Worm (Caenorhabditis elegans): ENCODE measurements around the gene sym-2.

Gene sym-2

DNA sequence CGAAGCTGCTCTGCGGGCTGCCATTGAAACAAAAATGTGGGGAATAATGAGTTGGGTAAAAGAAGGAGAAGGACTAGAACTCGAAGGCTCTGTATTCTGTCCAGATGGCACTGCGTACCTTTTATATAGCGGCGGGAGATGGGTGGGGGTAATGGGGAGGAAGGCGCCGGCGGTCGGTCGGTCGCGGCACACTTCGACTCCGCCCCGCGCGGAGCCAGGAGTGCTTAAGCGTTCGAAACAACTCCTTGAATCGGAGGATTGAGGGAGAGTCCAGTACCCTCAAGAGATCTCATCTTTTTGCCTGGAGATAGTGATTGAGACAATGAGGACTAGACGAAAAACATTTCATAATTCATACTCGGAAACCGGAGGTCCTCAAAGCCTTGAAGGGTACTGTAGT lies 38.9 kb upstream of the sym-2 start, which contains the start of gene abu-14:
Gene abu-14, minus strand, starts transcription at position 81 of the 400 bp plus-strand sequence.
- TF ChIP-seq egl-43 (GFP tag; IDR thresholded peaks at IDR 0.05) (0 out of 2 replicates have a peak, but pooled peaks have one; percentile 6), lin-29 (GFP tag; IDR thresholded peaks at IDR 0.05) (no peak), ceh-44 (GFP tag; IDR thresholded peaks at IDR 0.05) (no peak), set-16 (GFP tag; IDR thresholded peaks at IDR 0.05) (peak; percentile 86)

DNA sequence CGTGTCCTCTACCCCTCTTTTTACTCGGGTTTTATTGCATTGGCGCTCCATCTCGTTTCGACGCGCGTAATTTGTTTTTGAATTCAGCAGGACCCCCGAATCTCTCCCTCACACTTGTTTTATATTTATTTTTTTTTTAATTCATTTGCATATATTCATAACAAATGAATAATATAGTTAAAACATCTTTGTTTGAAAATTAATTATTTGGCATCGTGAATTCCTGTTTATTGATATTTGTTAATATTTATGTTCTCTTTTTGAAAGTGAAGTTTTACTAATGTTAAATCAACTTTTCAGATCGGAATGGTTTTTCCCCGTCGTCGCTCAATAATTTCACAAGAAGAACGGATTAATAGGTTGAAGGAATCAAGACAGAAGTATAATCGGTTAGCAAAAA lies 34.7 kb upstream of the sym-2 start, which contains the start of gene ZK1067.3:
Gene ZK1067.3, plus strand, starts transcription at position 301 of the 400 bp plus-strand sequence.
- TF ChIP-seq lin-38 (GFP tag; IDR thresholded peaks at IDR 0.05) = 0 out of 2 replicates have a peak, but pooled peaks have one; percentile 4
- no peak for TF ChIP-seq mdl-1 (tag; optimal IDR thresholded peaks at IDR 0.05)

DNA sequence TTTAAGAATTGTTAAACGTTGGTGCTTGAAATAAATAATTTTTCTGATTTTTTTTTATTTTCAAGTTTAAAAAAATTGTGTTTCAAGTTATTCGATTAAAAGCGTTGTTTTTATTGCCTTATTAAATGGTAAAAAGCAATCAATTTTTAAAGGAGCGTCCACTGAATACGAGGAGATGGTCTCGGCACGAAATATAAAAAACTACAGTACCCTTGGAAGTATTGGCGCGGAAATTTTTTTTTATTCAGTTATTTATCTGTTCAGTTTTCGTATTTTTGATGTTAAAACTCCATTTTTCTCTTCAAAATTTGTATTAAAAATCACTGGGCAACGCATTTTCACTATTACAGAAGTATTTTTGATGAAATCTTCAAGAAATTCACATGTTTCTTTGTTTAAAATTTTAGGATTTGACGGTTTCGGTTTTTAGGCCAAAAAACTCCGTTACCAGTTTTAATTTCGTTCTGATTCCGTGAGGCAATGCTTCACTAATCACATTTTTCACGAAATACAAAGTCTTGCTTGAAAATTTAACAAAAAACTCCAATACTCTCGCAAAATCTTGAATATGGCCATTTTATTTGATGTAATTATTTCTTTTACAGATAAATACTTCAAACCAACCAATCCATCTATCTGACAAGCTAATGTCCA lies 24.9 kb upstream of the sym-2 start, which contains the start of gene znfx-1:
Gene znfx-1, plus strand, starts transcription at position 604 of the 654 bp plus-strand sequence.
- TF ChIP-seq daf-12 (tag; optimal IDR thresholded peaks at IDR 0.05) (no peak), dpl-1 (GFP tag; optimal IDR thresholded peaks at IDR 0.05) (no peak), unc-130 (GFP tag; optimal IDR thresholded peaks at IDR 0.05) (peak; percentile 35), spr-3 (GFP tag; optimal IDR thresholded peaks at IDR 0.05) (no peak), lin-38 (GFP tag; IDR thresholded peaks at IDR 0.05) (peak; percentile 38; the same call in 1 of the 2 replicates), Y48G9A.11 (GFP tag; IDR thresholded peaks at IDR 0.05) (peak; percentile 69), spr-1 (tag; optimal IDR thresholded peaks at IDR 0.05) (no peak), F49E8.2 (tag; optimal IDR thresholded peaks at IDR 0.05; ENCODE audit: borderline replicate concordance) (peak; percentile 32)

DNA sequence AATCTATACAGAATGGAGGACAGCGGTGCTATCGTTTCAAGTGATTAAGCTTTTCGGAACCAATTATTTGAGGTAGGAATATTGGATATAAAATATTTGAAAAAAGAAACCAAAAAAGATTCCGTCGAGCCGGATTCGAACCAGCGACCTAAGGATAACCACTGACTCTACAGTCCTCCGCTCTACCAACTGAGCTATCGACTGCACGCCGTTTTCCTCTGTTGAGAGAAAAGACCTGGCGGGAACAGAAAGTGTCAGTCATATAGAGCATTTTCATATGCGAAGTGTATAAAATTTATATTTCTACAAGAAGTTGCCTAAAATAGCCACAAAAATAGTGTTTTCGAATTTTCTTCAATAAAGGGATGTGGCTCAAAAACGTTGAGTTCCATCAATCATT lies 23.4 kb upstream of the sym-2 start:
- peak in 1 of 2 experiments; percentile 48 for TF ChIP-seq unc-62 (GFP tag; optimal IDR thresholded peaks at IDR 0.05 in 1 of 2)
- no peak for TF ChIP-seq unc-62 (tag; optimal IDR thresholded peaks at IDR 0.05)
- TF ChIP-seq rbr-2 (tag; optimal IDR thresholded peaks at IDR 0.05) = peak; percentile 23
- 0 out of 4 replicates have a peak, but pooled peaks of 1 of the 2 experiments have one; percentile 37 for TF ChIP-seq madf-5 (GFP tag; IDR thresholded peaks at IDR 0.05)
- TF ChIP-seq nhr-102 (tag; optimal IDR thresholded peaks at IDR 0.05) = peak; percentile 59
- peak; percentile 86 for TF ChIP-seq T26A8.4 (GFP tag; IDR thresholded peaks at IDR 0.05)
- TF ChIP-seq lin-15B (tag; optimal IDR thresholded peaks at IDR 0.05) = no peak
- peak in 1 of 2 experiments; percentile 68 for TF ChIP-seq lsy-2 (tag; optimal IDR thresholded peaks at IDR 0.05)
- peak; percentile 43 for TF ChIP-seq hlh-30 (tag; optimal IDR thresholded peaks at IDR 0.05; ENCODE audit: insufficient read depth)
- TF ChIP-seq nhr-42 (GFP tag; IDR thresholded peaks at IDR 0.05) = 0 out of 2 replicates have a peak, but pooled peaks have one; percentile 64
- no peak for TF ChIP-seq egl-27 (tag; optimal IDR thresholded peaks at IDR 0.05)
- TF ChIP-seq ctbp-1 (GFP tag; IDR thresholded peaks at IDR 0.05) = no peak
- no peak for TF ChIP-seq fos-1 (tag; optimal IDR thresholded peaks at IDR 0.05)
- TF ChIP-seq egl-43 (GFP tag; IDR thresholded peaks at IDR 0.05) = peak; percentile 83
- TF ChIP-seq ZK546.5 (tag; optimal IDR thresholded peaks at IDR 0.05) = no peak
- TF ChIP-seq lin-29 (GFP tag; IDR thresholded peaks at IDR 0.05) = no peak
- TF ChIP-seq nhr-48 (tag; optimal IDR thresholded peaks at IDR 0.05) = peak; percentile 28
- TF ChIP-seq nhr-111 (GFP tag; optimal IDR thresholded peaks at IDR 0.05) = no peak
- peak; percentile 12 for TF ChIP-seq lin-13 (GFP tag; optimal IDR thresholded peaks at IDR 0.05)
- TF ChIP-seq nhr-25 (tag; optimal IDR thresholded peaks at IDR 0.05; ENCODE audit: borderline replicate concordance, insufficient read depth) = no peak
- TF ChIP-seq dpl-1 (GFP tag; optimal IDR thresholded peaks at IDR 0.05) = peak; percentile 15
- no peak for TF ChIP-seq mdl-1 (tag; optimal IDR thresholded peaks at IDR 0.05)
- TF ChIP-seq lin-38 (GFP tag; IDR thresholded peaks at IDR 0.05) = peak; percentile 76
- no peak for TF ChIP-seq jun-1 (tag; optimal IDR thresholded peaks at IDR 0.05)
- no peak for TF ChIP-seq nhr-6 (tag; optimal IDR thresholded peaks at IDR 0.05)
- peak; percentile 78 for TF ChIP-seq duxl-1 (tag; optimal IDR thresholded peaks at IDR 0.05; ENCODE audit: poor library complexity)
- TF ChIP-seq arid-1 (GFP tag; conservative IDR thresholded peaks at IDR 0.05) = peak; percentile 69; the same call in 1 of the 2 replicates
- TF ChIP-seq Y5F2A.4 (GFP tag; optimal IDR thresholded peaks at IDR 0.05) = no peak
- TF ChIP-seq sdz-12 (GFP tag; optimal IDR thresholded peaks at IDR 0.05) = no peak
- no peak for TF ChIP-seq ZK337.2 (GFP tag; IDR thresholded peaks at IDR 0.05)
- no peak for TF ChIP-seq fkh-10 (GFP tag; optimal IDR thresholded peaks at IDR 0.05)
- no peak for TF ChIP-seq F26F4.8 (GFP tag; conservative IDR thresholded peaks at IDR 0.05)
- 0 out of 2 replicates have a peak, but pooled peaks have one; percentile 7 for TF ChIP-seq D1046.2 (GFP tag; IDR thresholded peaks at IDR 0.05)
- 0 out of 2 replicates have a peak, but pooled peaks have one; percentile 32 for TF ChIP-seq madf-9 (GFP tag; conservative IDR thresholded peaks at IDR 0.05)
- peak; percentile 80 for TF ChIP-seq Y48G9A.11 (GFP tag; IDR thresholded peaks at IDR 0.05)
